Worm (Caenorhabditis elegans) whole organism, midembryonic: ENCODE measurements around the gene F48E3.9.

Experiments used
- T22C8.4 ChIP-seq: fragments of 200-800 bp; sonication (Bioruptor generic); IDR thresholded peaks from 2 replicates; pipeline ENCODE4 v1.3.6; 2022; ENCODE audit warnings: missing genetic modification characterization, missing compliant biosample characterization
- cog-1 ChIP-seq: sonication (generic microtip); optimal IDR thresholded peaks from 2 replicates; lab custom pipeline; 2016; ENCODE audit warnings: missing genetic modification characterization, missing compliant biosample characterization
- flt-1 ChIP-seq: fragments of 200-800 bp; sonication (Bioruptor generic); IDR thresholded peaks from 2 replicates; pipeline ENCODE4 v1.3.6; 2022; ENCODE audit warnings: missing genetic modification characterization, missing compliant biosample characterization
- klf-2 ChIP-seq: fragments of 200-800 bp; sonication (Bioruptor generic); conservative IDR thresholded peaks from 2 replicates; pipeline ENCODE4 v1.3.6; 2022; ENCODE audit warnings: missing genetic modification reagents, missing genetic modification characterization, missing compliant biosample characterization
- med-1 ChIP-seq: sonication (generic microtip); optimal IDR thresholded peaks from 2 replicates; lab custom pipeline; 2017; ENCODE audit warnings: missing genetic modification characterization, mild to moderate bottlenecking, missing compliant biosample characterization, antibody characterized with exemption, missing genetic modification reagents; ENCODE audit not compliant: insufficient read depth
- ref-1 ChIP-seq: fragments of 200-800 bp; sonication (Bioruptor generic); conservative IDR thresholded peaks from 2 replicates; pipeline ENCODE4 v1.3.6; 2022; ENCODE audit warnings: missing genetic modification reagents, missing genetic modification characterization, missing compliant biosample characterization
- tab-1 ChIP-seq: fragments of 200-800 bp; sonication (Bioruptor generic); IDR thresholded peaks from 2 replicates; pipeline ENCODE4 v1.3.6; 2022; ENCODE audit warnings: missing genetic modification characterization, missing compliant biosample characterization
- ztf-23 ChIP-seq: fragments of 200-800 bp; sonication (Bioruptor generic); IDR thresholded peaks from 2 replicates; pipeline ENCODE4 v1.3.6; 2022; ENCODE audit warnings: missing genetic modification reagents, missing genetic modification characterization, missing compliant biosample characterization
- ztf-29 ChIP-seq: fragments of 200-800 bp; sonication (Bioruptor generic); IDR thresholded peaks from 2 replicates; pipeline ENCODE4 v1.3.6; 2022; ENCODE audit warnings: missing genetic modification reagents, missing genetic modification characterization, missing compliant biosample characterization

The F48E3.9 gene

ce11 chrX:7485748-7486147 is 4.9 kb downstream of the F48E3.9 start, which contains the start of gene gly-12:
Gene gly-12 (plus strand): TSS chrX:7485864.
- TF ChIP-seq ztf-23 (no peak), med-1 (GFP tag; lab: Kevin White, UChicago) (no peak), T22C8.4 (GFP tag; lab: Robert Waterston, UW) (no peak), flt-1 (GFP tag; lab: Robert Waterston, UW) (no peak), ztf-29 (GFP tag; lab: Robert Waterston, UW) (no peak), ref-1 (no peak), cog-1 (tag; lab: Kevin White, UChicago) (no peak), tab-1 (no peak), klf-2 (GFP tag; lab: Robert Waterston, UW) (no peak)

ce11 chrX:7491521-7491920 is 10.7 kb downstream of the F48E3.9 start:
- TF ChIP-seq flt-1 (GFP tag; lab: Robert Waterston, UW) (no peak), ztf-29 (GFP tag; lab: Robert Waterston, UW) (no peak), klf-2 (GFP tag; lab: Robert Waterston, UW) (no peak), cog-1 (tag; lab: Kevin White, UChicago) (no peak), tab-1 (no peak), ref-1 (no peak), ztf-23 (no peak), T22C8.4 (GFP tag; lab: Robert Waterston, UW) (no peak), med-1 (GFP tag; lab: Kevin White, UChicago) (no peak)

ce11 chrX:7493020-7493419 is 12.2 kb downstream of the F48E3.9 start, which contains the start of gene F48E3.2:
Gene F48E3.2 (minus strand): TSS chrX:7493120.
- TF ChIP-seq tab-1 (no peak), klf-2 (GFP tag; lab: Robert Waterston, UW) (no peak), cog-1 (tag; lab: Kevin White, UChicago) (no peak), med-1 (GFP tag; lab: Kevin White, UChicago) (no peak), ztf-29 (GFP tag; lab: Robert Waterston, UW) (no peak), ref-1 (no peak), flt-1 (GFP tag; lab: Robert Waterston, UW) (no peak), ztf-23 (no peak), T22C8.4 (GFP tag; lab: Robert Waterston, UW) (no peak)

- TF ChIP-seq klf-2 (GFP tag; lab: Robert Waterston, UW) (no peak), ref-1 (no peak), flt-1 (GFP tag; lab: Robert Waterston, UW) (no peak), ztf-29 (GFP tag; lab: Robert Waterston, UW) (no peak), T22C8.4 (GFP tag; lab: Robert Waterston, UW) (no peak)
Measured at ce11 chrX:7495491-7495890, 14.6 kb downstream of the F48E3.9 start, which contains the start of gene try-14. Gene try-14 (minus strand): TSS chrX:7495591.

- TF ChIP-seq ztf-23 (peak; percentile 57; the same call in 1 of the 2 replicates), T22C8.4 (GFP tag; lab: Robert Waterston, UW) (no peak), klf-2 (GFP tag; lab: Robert Waterston, UW) (no peak), flt-1 (GFP tag; lab: Robert Waterston, UW) (peak; percentile 72), ztf-29 (GFP tag; lab: Robert Waterston, UW) (no peak), ref-1 (no peak), tab-1 (0 out of 2 replicates have a peak, but pooled peaks have one; percentile 46), med-1 (GFP tag; lab: Kevin White, UChicago) (peak; percentile 14), cog-1 (tag; lab: Kevin White, UChicago) (peak; percentile 78)
Measured at ce11 chrX:7500970-7501369, 20.1 kb downstream of the F48E3.9 start, which contains the start of gene uggt-1. Gene uggt-1 (minus strand): TSS chrX:7500982.

ce11 chrX:7502807-7503206 is 22.0 kb downstream of the F48E3.9 start, which contains the start of gene F48E3.6:
Gene F48E3.6 (minus strand): TSS chrX:7502907.
- TF ChIP-seq klf-2 (GFP tag; lab: Robert Waterston, UW): no peak
- no peak for TF ChIP-seq ref-1

ce11 chrX:7506533-7506932 is 25.7 kb downstream of the F48E3.9 start, which contains the start of gene lgc-11:
Gene lgc-11 (minus strand): TSS chrX:7506633.
- TF ChIP-seq cog-1 (tag; lab: Kevin White, UChicago): no peak
- TF ChIP-seq med-1 (GFP tag; lab: Kevin White, UChicago): no peak
- no peak for TF ChIP-seq ztf-23
- TF ChIP-seq T22C8.4 (GFP tag; lab: Robert Waterston, UW): no peak
- no peak for TF ChIP-seq klf-2 (GFP tag; lab: Robert Waterston, UW)
- TF ChIP-seq flt-1 (GFP tag; lab: Robert Waterston, UW): no peak
- TF ChIP-seq ztf-29 (GFP tag; lab: Robert Waterston, UW): no peak
- TF ChIP-seq ref-1: no peak
- TF ChIP-seq tab-1: no peak

ce11 chrX:7507141-7507540 is 26.3 kb downstream of the F48E3.9 start:
- TF ChIP-seq tab-1 (no peak), ztf-23 (no peak), cog-1 (tag; lab: Kevin White, UChicago) (no peak)

- TF ChIP-seq T22C8.4 (GFP tag; lab: Robert Waterston, UW) (no peak), med-1 (GFP tag; lab: Kevin White, UChicago) (no peak), klf-2 (GFP tag; lab: Robert Waterston, UW) (no peak), ztf-23 (no peak), ref-1 (no peak), tab-1 (no peak), ztf-29 (GFP tag; lab: Robert Waterston, UW) (no peak), flt-1 (GFP tag; lab: Robert Waterston, UW) (no peak), cog-1 (tag; lab: Kevin White, UChicago) (no peak)
Measured at ce11 chrX:7512714-7513113, 31.9 kb downstream of the F48E3.9 start.

ce11 chrX:7519569-7519968 is 38.7 kb downstream of the F48E3.9 start, which contains the start of gene chts-1:
Gene chts-1 (minus strand): TSS chrX:7519669.
- no peak for TF ChIP-seq ztf-29 (GFP tag; lab: Robert Waterston, UW)
